Fruit fly (Drosophila melanogaster): Measurements from ENCODE around the gene daed.

The daed gene

DNA sequence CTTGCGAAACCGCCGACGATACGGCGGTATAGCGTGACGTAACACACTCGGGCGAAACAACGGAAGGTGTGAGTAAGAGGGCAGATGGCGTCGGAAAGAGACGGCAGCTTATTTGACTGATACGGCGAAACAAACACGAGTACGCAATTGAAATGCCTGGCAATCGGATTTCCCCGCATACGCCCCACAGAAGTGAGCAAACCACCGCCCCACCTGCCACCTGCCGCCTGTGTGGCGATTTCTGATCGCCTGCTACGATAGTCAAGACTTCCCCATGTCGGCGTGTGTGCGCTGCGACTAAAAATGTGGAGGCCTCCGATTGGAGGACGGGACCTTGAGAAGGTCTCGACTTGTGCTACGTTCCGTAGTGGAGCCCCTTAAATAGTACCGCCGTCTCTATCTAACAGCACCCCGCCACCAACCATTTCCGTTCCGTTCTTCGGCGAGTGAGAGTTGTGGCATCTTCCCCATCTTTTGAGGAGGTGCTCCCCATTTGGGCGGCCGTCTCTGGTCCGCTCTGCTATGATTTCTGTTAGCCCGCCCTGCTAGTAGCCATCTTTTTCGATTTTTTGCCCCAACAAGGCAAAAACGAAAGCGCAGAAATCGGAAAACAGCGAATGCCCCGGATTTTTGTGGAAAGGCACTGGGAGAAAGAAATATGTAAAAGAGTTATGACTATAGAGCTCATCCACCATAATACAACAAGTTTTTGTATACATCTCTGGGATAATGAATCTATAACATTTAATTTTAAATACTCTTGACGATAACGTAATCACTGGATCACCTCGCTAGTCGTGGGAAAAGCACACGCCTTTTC is 17.3 kb downstream of the daed start (continued):
- TF ChIP-seq D19A (tag; optimal IDR thresholded peaks at IDR 0.05) (peak; percentile 85), ap (GFP tag; IDR thresholded peaks at IDR 0.05) (no peak), CG7839 (tag; optimal IDR thresholded peaks at IDR 0.05) (peak; percentile 89), fd102C (GFP tag; optimal IDR thresholded peaks at IDR 0.05) (no peak), Med (GFP tag) (peak; percentile 98), Nf-YB (GFP tag; optimal IDR thresholded peaks at IDR 0.05) (peak; percentile 90), dm (GFP tag; optimal IDR thresholded peaks at IDR 0.05) (peak; percentile 74), CG7987 (GFP tag; optimal IDR thresholded peaks at IDR 0.05) (peak; percentile 31), CG8359 (GFP tag; optimal IDR thresholded peaks at IDR 0.05; ENCODE audit: borderline replicate concordance) (peak; percentile 73), cad (GFP tag; optimal IDR thresholded peaks at IDR 0.05) (no peak), Jarid2 (GFP tag; optimal IDR thresholded peaks at IDR 0.05) (peak; percentile 31), ham (GFP tag; IDR thresholded peaks at IDR 0.05) (no peak), CG11504 (tag; optimal IDR thresholded peaks at IDR 0.05) (peak; percentile 91), CG12219 (GFP tag; optimal IDR thresholded peaks at IDR 0.05) (peak; percentile 88), CG16815 (GFP tag; optimal IDR thresholded peaks at IDR 0.05) (peak; percentile 82), Chrac-16 (GFP tag; optimal IDR thresholded peaks at IDR 0.05) (peak; percentile 87), CG18599 (GFP tag; optimal IDR thresholded peaks at IDR 0.05) (peak; percentile 93), Rx (GFP tag; IDR thresholded peaks at IDR 0.05) (no peak), slbo (GFP tag; IDR thresholded peaks at IDR 0.05) (no peak), CG4820 (GFP tag; optimal IDR thresholded peaks at IDR 0.05) (peak; percentile 90), ato (GFP tag; IDR thresholded peaks at IDR 0.05; ENCODE audit: partially characterized antibody) (no peak), wor (GFP tag; IDR thresholded peaks at IDR 0.05) (no peak), CG10209 (GFP tag; optimal IDR thresholded peaks at IDR 0.05) (peak; percentile 88), Nf-YC (tag; optimal IDR thresholded peaks at IDR 0.05) (peak; percentile 95), ssp (GFP tag; IDR thresholded peaks at IDR 0.05) (no peak), CG17328 (GFP tag; IDR thresholded peaks at IDR 0.05) (no peak), unc-4 (GFP tag; IDR thresholded peaks at IDR 0.05; ENCODE audit: partially characterized antibody) (no peak), fru (optimal IDR thresholded peaks at IDR 0.05) (no peak), CG11456 (GFP tag; IDR thresholded peaks at IDR 0.05) (no peak), Eip74EF (GFP tag; optimal IDR thresholded peaks at IDR 0.05) (peak in 1 of 2 experiments; percentile 73), nerfin-1 (tag; optimal IDR thresholded peaks at IDR 0.05) (peak; percentile 47), zf30C (GFP tag; optimal IDR thresholded peaks at IDR 0.05) (peak; percentile 80), CG2889 (GFP tag; IDR thresholded peaks at IDR 0.05) (no peak), Sin3A (optimal IDR thresholded peaks at IDR 0.05) (no peak), kay (GFP tag; optimal IDR thresholded peaks at IDR 0.05) (peak; percentile 83), onecut (GFP tag; IDR thresholded peaks at IDR 0.05) (peak; percentile 93), Neu2 (GFP tag; optimal IDR thresholded peaks at IDR 0.05; ENCODE audit: borderline replicate concordance) (peak; percentile 31), peb (GFP tag; IDR thresholded peaks at IDR 0.05) (no peak), Fer2 (tag; optimal IDR thresholded peaks at IDR 0.05) (peak; percentile 11), D19B (GFP tag; optimal IDR thresholded peaks at IDR 0.05) (peak; percentile 63), CG6272 (GFP tag; IDR thresholded peaks at IDR 0.05) (peak; percentile 84), HLH3B (GFP tag; IDR thresholded peaks at IDR 0.05) (no peak), NC2α (GFP tag; optimal IDR thresholded peaks at IDR 0.05) (peak; percentile 85), dati (GFP tag; IDR thresholded peaks at IDR 0.05) (no peak), CG8478 (optimal IDR thresholded peaks at IDR 0.05) (peak; percentile 78), CG6813 (GFP tag; optimal IDR thresholded peaks at IDR 0.05) (peak; percentile 76), CG13123 (GFP tag; optimal IDR thresholded peaks at IDR 0.05) (peak; percentile 65), sna (GFP tag; IDR thresholded peaks at IDR 0.05; ENCODE audit: partially characterized antibody) (no peak), inv (GFP tag; IDR thresholded peaks at IDR 0.05; ENCODE audit: partially characterized antibody) (no peak), Hmx (GFP tag; optimal IDR thresholded peaks at IDR 0.05) (peak; percentile 55)
